Worm (Caenorhabditis elegans) whole organism, L1 larva: ENCODE results near the gene rgs-5.

ENCODE experiments used
- Y116A8C.19 ChIP-seq: sonication (generic microtip); optimal IDR thresholded peaks from 2 replicates; lab custom pipeline; 2016; ENCODE audit warnings: missing compliant biosample characterization, missing genetic modification characterization, borderline replicate concordance
- alr-1 ChIP-seq: fragments of 200-800 bp; sonication (Bioruptor generic); optimal IDR thresholded peaks from 2 replicates; lab custom pipeline; 2018; ENCODE audit warnings: borderline replicate concordance, mild to moderate bottlenecking, missing genetic modification characterization, missing compliant biosample characterization
- ama-1 ChIP-seq: fragments of 150-350 bp; optimal IDR thresholded peaks from 2 replicates; lab custom pipeline; 2014
- blmp-1 ChIP-seq: fragments of 150-350 bp; optimal IDR thresholded peaks from 2 replicates; lab custom pipeline; 2014; ENCODE audit warnings: missing biosample characterization, missing genetic modification characterization
- ceh-63 ChIP-seq: fragments of 200-800 bp; sonication (Bioruptor generic); optimal IDR thresholded peaks from 2 replicates; lab custom pipeline; 2018; ENCODE audit warnings: mild to moderate bottlenecking, missing genetic modification characterization, missing compliant biosample characterization
- ceh-8 ChIP-seq: fragments of 200-800 bp; sonication (Bioruptor generic); optimal IDR thresholded peaks from 2 replicates; lab custom pipeline; 2018; ENCODE audit warnings: mild to moderate bottlenecking, missing genetic modification characterization, moderate library complexity, missing compliant biosample characterization
- ceh-88 ChIP-seq: fragments of 200-800 bp; sonication (Bioruptor generic); IDR thresholded peaks from 2 replicates; pipeline ENCODE4 v1.3.6; 2022; ENCODE audit warnings: missing genetic modification characterization, missing compliant biosample characterization
- ceh-90 ChIP-seq: sonication (generic microtip); optimal IDR thresholded peaks from 2 replicates; lab custom pipeline; 2016; ENCODE audit warnings: missing genetic modification characterization, missing compliant biosample characterization
- ces-1 ChIP-seq: fragments of 150-350 bp; optimal IDR thresholded peaks from 2 replicates; lab custom pipeline; 2014; ENCODE audit warnings: missing biosample characterization, missing genetic modification reagents, missing genetic modification characterization
- dpl-1 ChIP-seq, 3 experiments: fragments of 150-350 bp in 2 of 3; sonication (generic microtip) in 1 of 3; optimal IDR thresholded peaks; 2 replicates each; lab custom pipeline; 2014 to 2017; ENCODE audit warnings: missing biosample characterization in 3 of 3, missing genetic modification characterization in 3 of 3, missing genetic modification reagents in 3 of 3
- efl-1 ChIP-seq, 4 experiments: fragments of 150-350 bp; optimal IDR thresholded peaks in 3 of 4; peaks in 1 of 4; 1 replicate in 1 of 4; 2 replicates in 3 of 4; lab custom pipeline; 2014; ENCODE audit warnings: missing biosample characterization in 2 of 4, missing genetic modification characterization in 2 of 4, missing genetic modification reagents in 2 of 4
- egl-13 ChIP-seq: sonication (generic microtip); optimal IDR thresholded peaks from 2 replicates; lab custom pipeline; 2016; ENCODE audit warnings: missing genotype, missing genetic modification reagents, missing genetic modification characterization, missing compliant biosample characterization
- elt-2 ChIP-seq: sonication (generic microtip); optimal IDR thresholded peaks from 2 replicates; lab custom pipeline; 2016; ENCODE audit warnings: missing genetic modification characterization, mild to moderate bottlenecking, inconsistent platforms, missing compliant biosample characterization, missing genetic modification reagents
- elt-3 ChIP-seq, 6 experiments: fragments of 150-350 bp in 1 of 6; sonication (generic microtip); optimal IDR thresholded peaks; 2 replicates each; lab custom pipeline; 2017 to 2018; ENCODE audit warnings: missing biosample characterization in 6 of 6, missing genetic modification characterization in 6 of 6, inconsistent platforms in 1 of 6
- fkh-4 ChIP-seq: sonication (generic microtip); optimal IDR thresholded peaks from 2 replicates; lab custom pipeline; 2016; ENCODE audit warnings: missing compliant biosample characterization, missing genetic modification characterization, borderline replicate concordance
- fos-1 ChIP-seq: fragments of 150-350 bp; optimal IDR thresholded peaks from 2 replicates; lab custom pipeline; 2014; ENCODE audit warnings: missing biosample characterization, missing genetic modification characterization
- hlh-17 ChIP-seq: fragments of 200-800 bp; sonication (Bioruptor generic); optimal IDR thresholded peaks from 2 replicates; lab custom pipeline; 2018; ENCODE audit warnings: missing genetic modification characterization, mild to moderate bottlenecking, missing compliant biosample characterization, moderate library complexity, borderline replicate concordance
- hlh-4 ChIP-seq: sonication (generic microtip); optimal IDR thresholded peaks from 2 replicates; lab custom pipeline; 2016; ENCODE audit warnings: mild to moderate bottlenecking, missing genetic modification characterization, missing compliant biosample characterization
- isw-1 ChIP-seq: fragments of 200-800 bp; sonication (Bioruptor generic); IDR thresholded peaks from 2 replicates; pipeline ENCODE4 v1.3.6; 2022; ENCODE audit warnings: missing genetic modification characterization, missing compliant biosample characterization
- jun-1 ChIP-seq: fragments of 150-350 bp; optimal IDR thresholded peaks from 2 replicates; lab custom pipeline; 2014; ENCODE audit warnings: missing biosample characterization, missing genetic modification reagents, missing genetic modification characterization
- lin-14 ChIP-seq: fragments of 200-800 bp; sonication (Bioruptor generic); optimal IDR thresholded peaks from 2 replicates; lab custom pipeline; 2018; ENCODE audit warnings: mild to moderate bottlenecking, missing genetic modification characterization, moderate library complexity, missing compliant biosample characterization
- lin-15B ChIP-seq: fragments of 150-350 bp; sonication (generic microtip); optimal IDR thresholded peaks from 3 replicates; lab custom pipeline; 2014; ENCODE audit warnings: missing biosample characterization, missing genetic modification characterization
- lin-35 ChIP-seq, 2 experiments: fragments of 150-350 bp; optimal IDR thresholded peaks; 2 replicates each; lab custom pipeline; 2014; ENCODE audit warnings: missing biosample characterization in 2 of 2, missing genetic modification characterization in 2 of 2, missing genetic modification reagents in 2 of 2
- lin-39 ChIP-seq: fragments of 150-350 bp; optimal IDR thresholded peaks from 2 replicates; lab custom pipeline; 2014; ENCODE audit warnings: missing biosample characterization, missing genetic modification reagents, missing genetic modification characterization
- lsy-2 ChIP-seq, 2 experiments: fragments of 150-350 bp; optimal IDR thresholded peaks; 2 replicates each; lab custom pipeline; 2014; ENCODE audit warnings: missing biosample characterization in 2 of 2, missing genetic modification characterization in 2 of 2
- mab-9 ChIP-seq: fragments of 200-800 bp; sonication (Bioruptor generic); IDR thresholded peaks from 2 replicates; pipeline ENCODE4 v1.3.6; 2022; ENCODE audit warnings: missing genetic modification reagents, missing genetic modification characterization, missing compliant biosample characterization
- mdl-1 ChIP-seq, 2 experiments: fragments of 150-350 bp; optimal IDR thresholded peaks; 2 replicates each; lab custom pipeline; 2014 to 2017; ENCODE audit warnings: missing biosample characterization in 2 of 2, missing genetic modification characterization in 2 of 2, inconsistent platforms in 1 of 2
- nhr-20 ChIP-seq: sonication (generic microtip); optimal IDR thresholded peaks from 2 replicates; lab custom pipeline; 2016; ENCODE audit warnings: mild to moderate bottlenecking, missing genetic modification characterization, missing compliant biosample characterization
- nhr-237 ChIP-seq: fragments of 150-350 bp; optimal IDR thresholded peaks from 2 replicates; lab custom pipeline; 2014; ENCODE audit warnings: missing biosample characterization, missing genetic modification characterization
- nhr-71 ChIP-seq: sonication (generic microtip); optimal IDR thresholded peaks from 2 replicates; lab custom pipeline; 2016; ENCODE audit warnings: mild to moderate bottlenecking, missing genetic modification characterization, moderate library complexity, missing compliant biosample characterization
- nhr-84 ChIP-seq: sonication (generic microtip); optimal IDR thresholded peaks from 2 replicates; lab custom pipeline; 2017; ENCODE audit warnings: missing biosample characterization, missing genetic modification characterization
- nhr-85 ChIP-seq: sonication (generic microtip); peaks from one replicate; lab custom pipeline; 2016; ENCODE audit warnings: missing genetic modification characterization, inconsistent platforms, missing compliant biosample characterization
- pag-3 ChIP-seq: sonication (generic microtip); optimal IDR thresholded peaks from 2 replicates; lab custom pipeline; 2017; ENCODE audit warnings: missing genetic modification characterization, mild to moderate bottlenecking, missing compliant biosample characterization, antibody characterized with exemption, borderline replicate concordance; ENCODE audit not compliant: insufficient read depth
- pqm-1 ChIP-seq: sonication (generic microtip); optimal IDR thresholded peaks from 3 replicates; lab custom pipeline; 2017; ENCODE audit warnings: missing biosample characterization, missing genetic modification characterization
- snpc-4 ChIP-seq: fragments of 150-350 bp; optimal IDR thresholded peaks from 2 replicates; lab custom pipeline; 2014; ENCODE audit warnings: missing biosample characterization, missing genetic modification characterization
- snu-23 ChIP-seq: sonication (generic microtip); optimal IDR thresholded peaks from 2 replicates; lab custom pipeline; 2016; ENCODE audit warnings: missing genetic modification characterization, missing compliant biosample characterization
- unc-86 ChIP-seq: sonication (generic microtip); optimal IDR thresholded peaks from 2 replicates; lab custom pipeline; 2016; ENCODE audit warnings: missing genetic modification characterization, missing compliant biosample characterization
- zip-4 ChIP-seq: fragments of 200-800 bp; sonication (Bioruptor generic); optimal IDR thresholded peaks from 2 replicates; lab custom pipeline; 2018; ENCODE audit warnings: mild to moderate bottlenecking, missing genetic modification characterization, moderate library complexity, missing compliant biosample characterization

Gene rgs-5

DNA sequence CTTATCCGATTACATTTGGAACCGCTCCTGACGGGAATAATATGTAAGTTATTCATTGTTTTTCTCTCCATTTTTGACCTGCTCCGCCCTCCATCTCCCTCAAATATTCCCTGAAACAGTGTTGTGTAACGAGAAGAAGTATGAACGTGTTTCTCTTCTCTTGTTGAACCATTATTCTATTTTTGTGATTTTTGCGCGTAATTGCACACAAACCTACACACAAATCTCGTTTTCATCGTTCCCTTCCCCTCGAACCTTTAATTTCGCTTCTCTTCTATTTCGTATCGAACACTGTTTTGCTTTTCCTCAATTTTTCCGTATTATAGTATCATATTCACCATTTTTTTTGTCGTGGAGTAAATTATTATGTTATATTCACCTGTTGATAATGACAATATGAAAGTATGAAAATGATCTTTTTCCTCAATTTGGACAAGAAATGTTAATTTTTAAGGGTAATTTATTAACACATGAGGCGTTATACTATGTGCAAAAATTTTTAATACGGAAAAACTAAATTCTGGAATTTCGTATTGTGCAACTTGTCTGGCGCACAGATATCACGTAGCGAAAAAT lies 18.9 kb downstream of the rgs-5 start:
- TF ChIP-seq fkh-4 (tag; lab: Kevin White, UChicago) (no peak), nhr-20 (tag; lab: Kevin White, UChicago) (no peak), jun-1 (no peak)

DNA sequence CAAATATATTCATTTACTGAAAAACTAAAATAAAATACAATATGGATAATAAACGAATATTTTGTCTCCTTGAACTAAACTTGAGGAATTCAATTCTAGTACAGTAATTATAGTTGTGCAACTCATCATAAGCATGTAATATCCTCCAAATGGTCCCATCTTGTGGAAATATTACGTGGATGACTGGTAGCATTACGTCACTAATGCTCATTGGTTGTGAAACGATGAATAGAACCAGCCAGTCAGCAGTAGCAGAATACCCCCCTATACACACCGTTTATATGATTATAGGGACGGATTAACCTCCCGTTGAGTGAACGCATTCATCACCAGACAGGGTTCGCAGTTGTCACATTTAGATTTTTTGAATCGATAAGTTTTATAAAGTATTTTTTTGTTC lies 20.0 kb downstream of the rgs-5 start:
- TF ChIP-seq egl-13 = no peak
- TF ChIP-seq ceh-90 (tag; lab: Kevin White, UChicago) = no peak
- TF ChIP-seq lin-15B = no peak
- TF ChIP-seq ceh-8 (GFP tag; lab: Kevin White, UChicago) = no peak
- TF ChIP-seq alr-1 = no peak
- no peak for TF ChIP-seq snu-23 (GFP tag; lab: Kevin White, UChicago)
- no peak for TF ChIP-seq hlh-4 (tag; lab: Kevin White, UChicago)

DNA sequence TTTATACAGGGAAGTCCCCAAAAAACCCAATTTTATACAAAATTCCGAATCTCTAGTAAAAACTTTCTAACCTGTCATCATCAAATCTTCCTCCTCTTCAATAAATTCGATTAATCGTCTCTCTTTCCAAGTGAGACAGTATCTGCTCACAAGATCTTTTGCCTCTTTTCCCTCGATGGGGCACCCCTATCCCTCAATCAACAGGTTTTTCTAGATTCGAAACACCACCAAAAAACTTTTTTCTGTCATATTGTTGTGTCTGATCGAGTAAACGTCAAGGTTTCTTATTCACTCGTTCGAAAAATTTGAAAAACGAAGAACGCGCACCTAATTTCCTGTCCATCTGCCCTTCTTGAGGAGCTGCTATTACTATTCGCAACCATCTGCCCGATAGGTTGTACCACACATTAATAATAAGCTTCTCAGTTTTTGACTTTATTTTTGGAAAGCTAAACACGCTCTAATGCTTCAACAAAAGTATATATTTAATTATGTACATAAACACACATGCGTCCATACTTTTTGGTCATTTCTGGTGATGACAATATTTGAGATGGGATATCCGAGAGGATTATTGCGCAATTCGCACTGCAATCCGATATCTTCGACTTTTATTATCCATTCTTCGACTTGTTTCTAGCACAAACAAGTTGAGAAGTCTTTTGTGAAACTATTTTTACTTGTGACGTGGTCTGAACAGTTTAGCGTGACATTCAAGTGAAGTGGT lies 20.9 kb downstream of the rgs-5 start:
- TF ChIP-seq snpc-4 (tag; lab: Kevin White, UChicago) (no peak), ama-1 (lab: Kevin White, UChicago) (no peak), Y116A8C.19 (tag; lab: Kevin White, UChicago) (no peak), lin-14 (GFP tag; lab: Kevin White, UChicago) (peak; percentile 24), pag-3 (tag; lab: Kevin White, UChicago) (no peak), isw-1 (GFP tag; lab: Robert Waterston, UW) (no peak), blmp-1 (tag; lab: Kevin White, UChicago) (peak; percentile 6), unc-86 (tag; lab: Kevin White, UChicago) (no peak), mdl-1 (tag; optimal IDR thresholded peaks at IDR 0.05; lab: Kevin White, UChicago) (no peak), nhr-85 (tag; lab: Kevin White, UChicago) (peak; percentile 70), pqm-1 (tag; lab: Kevin White, UChicago) (no peak), elt-3 (tag; optimal IDR thresholded peaks at IDR 0.05; lab: Kevin White, UChicago) (no peak), nhr-71 (tag; lab: Kevin White, UChicago) (no peak), mab-9 (GFP tag; lab: Robert Waterston, UW) (no peak), ceh-63 (no peak), elt-2 (tag; lab: Kevin White, UChicago) (no peak), ceh-88 (GFP tag; lab: Robert Waterston, UW) (no peak), jun-1 (no peak), fkh-4 (tag; lab: Kevin White, UChicago) (no peak), ces-1 (GFP tag; lab: Kevin White, UChicago) (no peak), lsy-2 (tag; optimal IDR thresholded peaks at IDR 0.05; lab: Kevin White, UChicago) (no peak), nhr-84 (tag; lab: Kevin White, UChicago) (no peak)
- TF ChIP-seq, all 84 proteins: peak for 3

DNA sequence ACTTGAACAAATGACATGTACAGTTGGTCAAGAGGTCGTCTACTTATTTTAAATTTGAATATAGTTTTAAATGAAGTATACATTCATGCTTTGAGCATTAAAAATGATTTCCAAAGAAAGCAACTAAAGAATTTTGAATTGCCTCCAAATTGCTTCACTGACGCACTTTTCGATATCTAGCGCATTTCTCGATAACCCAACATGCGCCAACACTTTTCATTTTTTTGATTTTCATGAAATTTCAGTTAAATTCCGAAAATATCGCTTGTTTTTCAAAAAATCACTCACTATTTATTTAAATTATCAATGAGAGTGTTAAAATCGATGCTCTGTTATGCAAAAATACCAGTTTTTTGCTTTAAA lies 21.5 kb downstream of the rgs-5 start:
- TF ChIP-seq fos-1 (tag; lab: Kevin White, UChicago) (no peak), Y116A8C.19 (tag; lab: Kevin White, UChicago) (no peak), zip-4 (no peak), lin-35 (GFP tag; optimal IDR thresholded peaks at IDR 0.05; lab: Kevin White, UChicago) (peak; percentile 76 to 81), dpl-1 (GFP tag; optimal IDR thresholded peaks at IDR 0.05; lab: Kevin White, UChicago) (peak; percentile 46 to 80 (median 71)), efl-1 (optimal IDR thresholded peaks at IDR 0.05; lab: Kevin White, UChicago) (peak; percentile 75 to 98), efl-1 (GFP tag; optimal IDR thresholded peaks at IDR 0.05 in 1 of 2; lab: Kevin White, UChicago) (peak; percentile 72 to 96), hlh-17 (GFP tag; lab: Kevin White, UChicago) (no peak), nhr-71 (tag; lab: Kevin White, UChicago) (no peak), pqm-1 (tag; lab: Kevin White, UChicago) (no peak), lin-39 (tag; lab: Kevin White, UChicago) (no peak), nhr-85 (tag; lab: Kevin White, UChicago) (no peak), lsy-2 (tag; optimal IDR thresholded peaks at IDR 0.05; lab: Kevin White, UChicago) (peak in 1 of 2 experiments; percentile 4), snu-23 (GFP tag; lab: Kevin White, UChicago) (no peak), nhr-237 (no peak)
